Worm (Caenorhabditis elegans) whole organism, L2 larva: ENCODE results near the gene Y116A8C.19.

Experiments
- F13H6.1 ChIP-seq: sonication (generic microtip); optimal IDR thresholded peaks from 2 replicates; lab custom pipeline; 2016; ENCODE audit warnings: missing genetic modification characterization, missing compliant biosample characterization
- lin-13 ChIP-seq: fragments of 150-350 bp; optimal IDR thresholded peaks from 2 replicates; lab custom pipeline; 2014; ENCODE audit warnings: missing biosample characterization, missing genetic modification reagents, missing genetic modification characterization
- mdl-1 ChIP-seq, 2 experiments: fragments of 150-350 bp in 1 of 2; sonication (generic microtip) in 1 of 2; optimal IDR thresholded peaks; 2 replicates each; lab custom pipeline; 2017; ENCODE audit warnings: missing biosample characterization in 2 of 2, missing genetic modification characterization in 2 of 2
- nhr-11 ChIP-seq: fragments of 150-350 bp; optimal IDR thresholded peaks from 2 replicates; lab custom pipeline; 2014; ENCODE audit warnings: missing biosample characterization, missing genetic modification characterization
- nhr-23 ChIP-seq: fragments of 150-350 bp; optimal IDR thresholded peaks from 2 replicates; lab custom pipeline; 2014; ENCODE audit warnings: missing biosample characterization, missing genetic modification reagents, missing genetic modification characterization
- nhr-25 ChIP-seq: fragments of 150-350 bp; sonication (generic microtip); optimal IDR thresholded peaks from 3 replicates; lab custom pipeline; 2014; ENCODE audit warnings: missing biosample characterization, missing genetic modification characterization
- nhr-77 ChIP-seq: fragments of 150-350 bp; optimal IDR thresholded peaks from 2 replicates; lab custom pipeline; 2014; ENCODE audit warnings: missing biosample characterization, missing genetic modification characterization
- skn-1 ChIP-seq: sonication (generic microtip); optimal IDR thresholded peaks from 2 replicates; lab custom pipeline; 2017; ENCODE audit warnings: missing biosample characterization, missing genetic modification characterization
- snpc-4 ChIP-seq: fragments of 150-350 bp; optimal IDR thresholded peaks from 2 replicates; lab custom pipeline; 2014; ENCODE audit warnings: missing biosample characterization, missing genetic modification characterization
- unc-55 ChIP-seq: fragments of 150-350 bp; sonication (generic microtip); optimal IDR thresholded peaks from 3 replicates; lab custom pipeline; 2014; ENCODE audit warnings: missing biosample characterization, missing genetic modification reagents, missing genetic modification characterization
- ztf-11 ChIP-seq: sonication (generic microtip); optimal IDR thresholded peaks from 2 replicates; lab custom pipeline; 2017; ENCODE audit warnings: missing biosample characterization, missing genetic modification characterization
- ztf-4 ChIP-seq: fragments of 150-350 bp; optimal IDR thresholded peaks from 2 replicates; lab custom pipeline; 2014; ENCODE audit warnings: missing biosample characterization, missing genetic modification characterization

DNA sequence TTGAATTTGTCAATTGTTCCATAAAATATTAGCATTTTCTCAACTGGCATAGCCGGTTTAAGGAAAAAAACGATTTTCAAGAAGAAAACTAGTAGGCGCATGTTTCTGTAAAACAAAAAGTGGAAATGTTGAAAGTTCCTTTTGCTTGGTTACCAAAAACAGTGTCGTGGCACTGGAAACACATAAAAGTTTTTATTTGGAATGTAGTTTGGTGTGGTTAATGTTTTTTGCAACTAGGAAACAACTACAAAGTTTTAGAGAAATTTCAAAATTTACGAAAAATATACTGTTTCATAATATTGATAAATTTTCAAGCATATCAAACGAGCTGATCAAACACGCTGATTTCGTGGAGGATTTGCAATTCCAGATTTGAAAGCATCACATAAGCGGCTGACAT is 6.2 kb upstream of the Y116A8C.19 start, which contains the start of gene clec-195:
- TF ChIP-seq unc-55 (GFP tag; lab: Kevin White, UChicago) (no peak), nhr-23 (no peak), skn-1 (tag; lab: Kevin White, UChicago) (no peak), nhr-11 (no peak), nhr-77 (tag; lab: Kevin White, UChicago) (no peak), lin-13 (GFP tag; lab: Kevin White, UChicago) (no peak), nhr-25 (tag; lab: Kevin White, UChicago) (no peak), ztf-4 (no peak), mdl-1 (tag; optimal IDR thresholded peaks at IDR 0.05; lab: Kevin White, UChicago) (no peak), F13H6.1 (tag; lab: Kevin White, UChicago) (no peak), ztf-11 (tag; lab: Kevin White, UChicago) (no peak), snpc-4 (no peak)
